Fruit fly (Drosophila melanogaster) whole organism, embryonic: ENCODE data around the gene BORCS5.

Source experiments
- B-H2 ChIP-seq: fragments of 200-800 bp; sonication (Bioruptor generic); optimal IDR thresholded peaks from 2 replicates; lab custom pipeline; 2018; ENCODE audit warnings: missing biosample characterization, mild to moderate bottlenecking, missing genetic modification characterization
- BEAF-32 ChIP-seq: fragments of 200-800 bp; sonication (Bioruptor generic); optimal IDR thresholded peaks from 3 replicates; lab custom pipeline; 2017; ENCODE audit warnings: missing biosample characterization, missing genetic modification characterization, mild to moderate bottlenecking, moderate library complexity, missing genetic modification reagents
- Bdp1 ChIP-seq: fragments of 200-800 bp; sonication (Bioruptor generic); optimal IDR thresholded peaks from 3 replicates; lab custom pipeline; 2016; ENCODE audit warnings: missing biosample characterization, missing genetic modification characterization
- CG10147 ChIP-seq: fragments of 200-800 bp; sonication (Bioruptor generic); optimal IDR thresholded peaks from 2 replicates; lab custom pipeline; 2019; ENCODE audit warnings: missing biosample characterization, mild to moderate bottlenecking, missing genetic modification characterization, moderate library complexity
- CG10979 ChIP-seq: fragments of 200-800 bp; sonication (Bioruptor generic); optimal IDR thresholded peaks from 2 replicates; lab custom pipeline; 2018; ENCODE audit warnings: missing biosample characterization, mild to moderate bottlenecking, missing genetic modification characterization, moderate library complexity
- CG11456 ChIP-seq: fragments of 200-800 bp; sonication (Bioruptor generic); IDR thresholded peaks from 3 replicates; pipeline ENCODE4 v1.3.6; 2022; ENCODE audit warnings: missing biosample characterization, missing genetic modification characterization
- CG11695 ChIP-seq: fragments of 200-800 bp; sonication (Bioruptor generic); IDR thresholded peaks from 3 replicates; pipeline ENCODE4 v1.3.6; 2022; ENCODE audit warnings: missing biosample characterization, missing genetic modification characterization
- CG12744 ChIP-seq: fragments of 200-800 bp; sonication (Bioruptor generic); optimal IDR thresholded peaks from 2 replicates; lab custom pipeline; 2016; ENCODE audit warnings: missing biosample characterization, missing genetic modification characterization
- CG1529 ChIP-seq: fragments of 200-800 bp; sonication (Bioruptor generic); optimal IDR thresholded peaks from 3 replicates; lab custom pipeline; 2018; ENCODE audit warnings: missing biosample characterization, missing genetic modification characterization
- CG15601 ChIP-seq: fragments of 200-800 bp; sonication (Bioruptor generic); optimal IDR thresholded peaks from 3 replicates; lab custom pipeline; 2019; ENCODE audit warnings: missing biosample characterization, mild to moderate bottlenecking, missing genetic modification characterization, moderate library complexity
- CG1647 ChIP-seq: fragments of 200-800 bp; sonication (Bioruptor generic); optimal IDR thresholded peaks from 3 replicates; lab custom pipeline; 2016; ENCODE audit warnings: missing biosample characterization, missing genetic modification characterization
- CG1832 ChIP-seq: fragments of 200-800 bp; sonication (Bioruptor generic); optimal IDR thresholded peaks from 2 replicates; lab custom pipeline; 2017; ENCODE audit warnings: missing biosample characterization, mild to moderate bottlenecking, missing genetic modification characterization, inconsistent platforms
- CG2116 ChIP-seq: fragments of 200-800 bp; sonication (Bioruptor generic); optimal IDR thresholded peaks from 3 replicates; lab custom pipeline; 2018; ENCODE audit warnings: missing biosample characterization, mild to moderate bottlenecking, missing genetic modification characterization
- CG3065 ChIP-seq: fragments of 200-800 bp; sonication (Bioruptor generic); optimal IDR thresholded peaks from 2 replicates; lab custom pipeline; 2016; ENCODE audit warnings: missing biosample characterization, missing genetic modification characterization
- CG4282 ChIP-seq: fragments of 200-800 bp; sonication (Bioruptor generic); optimal IDR thresholded peaks from 2 replicates; lab custom pipeline; 2016; ENCODE audit warnings: missing biosample characterization, missing genetic modification characterization
- CG4328 ChIP-seq: fragments of 200-800 bp; sonication (Bioruptor generic); optimal IDR thresholded peaks from 3 replicates; lab custom pipeline; 2017; ENCODE audit warnings: missing biosample characterization, missing genetic modification reagents, missing genetic modification characterization
- CG43689 ChIP-seq: fragments of 200-800 bp; sonication (Bioruptor generic); IDR thresholded peaks from 2 replicates; pipeline ENCODE4 v1.3.6; 2022; ENCODE audit warnings: missing biosample characterization, missing genetic modification characterization
- CG4854 ChIP-seq: fragments of 200-800 bp; sonication (Bioruptor generic); optimal IDR thresholded peaks from 2 replicates; lab custom pipeline; 2016; ENCODE audit warnings: missing biosample characterization, missing genetic modification characterization, inconsistent platforms
- CG5953 ChIP-seq: fragments of 200-800 bp; sonication (Bioruptor generic); IDR thresholded peaks from 2 replicates; pipeline ENCODE4 v1.3.6; 2022; ENCODE audit warnings: missing biosample characterization, missing genetic modification characterization
- Camta ChIP-seq: fragments of 200-800 bp; sonication (Bioruptor generic); optimal IDR thresholded peaks from 2 replicates; lab custom pipeline; 2016; ENCODE audit warnings: missing biosample characterization, missing genetic modification characterization
- CkIIα-i1 ChIP-seq: fragments of 200-800 bp; sonication (Bioruptor generic); IDR thresholded peaks from 2 replicates; pipeline ENCODE4 v1.3.6; 2022; ENCODE audit warnings: missing biosample characterization, missing genetic modification characterization
- Doc2 ChIP-seq: fragments of 200-800 bp; sonication (Bioruptor generic); IDR thresholded peaks from 2 replicates; pipeline ENCODE4 v1.3.6; 2022; ENCODE audit warnings: missing biosample characterization, missing genetic modification characterization
- Dp ChIP-seq: fragments of 200-800 bp; sonication (Bioruptor generic); optimal IDR thresholded peaks from 2 replicates; lab custom pipeline; 2018; ENCODE audit warnings: missing biosample characterization, mild to moderate bottlenecking, missing genetic modification characterization, moderate library complexity
- Hey ChIP-seq: fragments of 200-800 bp; sonication (Bioruptor generic); optimal IDR thresholded peaks from 3 replicates; lab custom pipeline; 2018; ENCODE audit warnings: missing biosample characterization, mild to moderate bottlenecking, missing genetic modification characterization
- HmgD ChIP-seq: fragments of 200-800 bp; sonication (Bioruptor generic); optimal IDR thresholded peaks from 3 replicates; lab custom pipeline; 2016; ENCODE audit warnings: missing biosample characterization, missing genetic modification characterization
- Hr78 ChIP-seq, 2 experiments: fragments of 200-800 bp in 1 of 2; fragments of >200 bp in 1 of 2; sonication (Bioruptor generic) in 1 of 2; optimal IDR thresholded peaks; 2 replicates each; lab custom pipeline; 2017 to 2019; ENCODE audit warnings: missing biosample characterization in 2 of 2, missing genetic modification characterization in 2 of 2, mild to moderate bottlenecking in 1 of 2, moderate library complexity in 1 of 2
- Hsf ChIP-seq: fragments of 200-800 bp; sonication (Bioruptor generic); optimal IDR thresholded peaks from 3 replicates; lab custom pipeline; 2016; ENCODE audit warnings: missing biosample characterization, missing genetic modification characterization
- Jarid2 ChIP-seq: fragments of 200-800 bp; sonication (Bioruptor generic); optimal IDR thresholded peaks from 3 replicates; lab custom pipeline; 2017; ENCODE audit warnings: mild to moderate bottlenecking, missing biosample characterization, missing genetic modification reagents, missing genetic modification characterization
- Mrtf ChIP-seq: fragments of 200-800 bp; sonication (Bioruptor generic); IDR thresholded peaks from 3 replicates; pipeline ENCODE4 v1.3.6; 2022; ENCODE audit warnings: missing biosample characterization, missing genetic modification characterization
- Six4 ChIP-seq: fragments of 200-800 bp; sonication (Bioruptor generic); optimal IDR thresholded peaks from 2 replicates; lab custom pipeline; 2016; ENCODE audit warnings: missing biosample characterization, missing genetic modification characterization
- Spps ChIP-seq: fragments of 200-800 bp; sonication (Bioruptor generic); optimal IDR thresholded peaks from 2 replicates; lab custom pipeline; 2018; ENCODE audit warnings: missing biosample characterization, mild to moderate bottlenecking, missing genetic modification characterization
- ac ChIP-seq: fragments of 200-800 bp; sonication (Bioruptor generic); optimal IDR thresholded peaks from 3 replicates; lab custom pipeline; 2017; ENCODE audit warnings: missing biosample characterization, mild to moderate bottlenecking, missing genetic modification characterization
- bcd ChIP-seq: fragments of 200-800 bp; sonication (Bioruptor generic); optimal IDR thresholded peaks from 2 replicates; lab custom pipeline; 2017; ENCODE audit warnings: missing biosample characterization, mild to moderate bottlenecking, missing genetic modification characterization
- chinmo ChIP-seq: fragments of 200-800 bp; sonication (Bioruptor generic); IDR thresholded peaks from 4 replicates; pipeline ENCODE4 v1.3.6; 2022; ENCODE audit warnings: missing biosample characterization, missing genetic modification characterization; ENCODE audit not compliant: partially characterized antibody
- chm ChIP-seq: fragments of 200-800 bp; sonication (Bioruptor generic); IDR thresholded peaks from 2 replicates; pipeline ENCODE4 v1.3.6; 2022; ENCODE audit warnings: missing biosample characterization, missing genetic modification characterization
- eyg ChIP-seq: fragments of 200-800 bp; sonication (Bioruptor generic); optimal IDR thresholded peaks from 3 replicates; lab custom pipeline; 2016; ENCODE audit warnings: missing biosample characterization, missing genetic modification characterization
- gsb ChIP-seq: fragments of 200-800 bp; sonication (Bioruptor generic); IDR thresholded peaks from 2 replicates; pipeline ENCODE4 v1.3.6; 2022; ENCODE audit warnings: missing biosample characterization, missing genetic modification characterization
- inv ChIP-seq: fragments of 200-800 bp; sonication (Bioruptor generic); IDR thresholded peaks from 2 replicates; pipeline ENCODE4 v1.3.6; 2022; ENCODE audit warnings: missing biosample characterization, missing genetic modification characterization; ENCODE audit not compliant: partially characterized antibody
- onecut ChIP-seq: fragments of 200-800 bp; sonication (Bioruptor generic); IDR thresholded peaks from 2 replicates; pipeline ENCODE4 v1.3.6; 2022; ENCODE audit warnings: missing biosample characterization, missing genetic modification characterization
- org-1 ChIP-seq: fragments of 200-800 bp; sonication (Bioruptor generic); optimal IDR thresholded peaks from 2 replicates; lab custom pipeline; 2017; ENCODE audit warnings: missing biosample characterization, missing genetic modification characterization
- pum ChIP-seq: fragments of 200-800 bp; sonication (Bioruptor generic); optimal IDR thresholded peaks from 2 replicates; lab custom pipeline; 2016; ENCODE audit warnings: missing biosample characterization, missing genetic modification characterization
- pzg ChIP-seq: fragments of 200-800 bp; sonication (Bioruptor generic); optimal IDR thresholded peaks from 3 replicates; lab custom pipeline; 2018; ENCODE audit warnings: missing biosample characterization, mild to moderate bottlenecking, missing genetic modification characterization, moderate library complexity
- sens-2 ChIP-seq: fragments of 200-800 bp; sonication (Bioruptor generic); IDR thresholded peaks from 2 replicates; pipeline ENCODE4 v1.3.6; 2022; ENCODE audit warnings: missing biosample characterization, missing genetic modification characterization
- sr ChIP-seq: fragments of 200-800 bp; sonication (Bioruptor generic); IDR thresholded peaks from 3 replicates; pipeline ENCODE4 v1.3.6; 2022; ENCODE audit warnings: missing biosample characterization, missing genetic modification characterization
- ssp ChIP-seq: fragments of 200-800 bp; sonication (Bioruptor generic); IDR thresholded peaks from 2 replicates; pipeline ENCODE4 v1.3.6; 2022; ENCODE audit warnings: missing biosample characterization, missing genetic modification characterization
- tna ChIP-seq: fragments of 200-800 bp; sonication (Bioruptor generic); IDR thresholded peaks from 2 replicates; pipeline ENCODE4 v1.3.6; 2022; ENCODE audit warnings: missing biosample characterization, missing genetic modification characterization; ENCODE audit not compliant: partially characterized antibody
- trh ChIP-seq: fragments of 200-800 bp; sonication (Bioruptor generic); optimal IDR thresholded peaks from 2 replicates; lab custom pipeline; 2016; ENCODE audit warnings: missing biosample characterization, missing genetic modification characterization
- tup ChIP-seq: fragments of 200-800 bp; sonication (Bioruptor generic); optimal IDR thresholded peaks from 2 replicates; lab custom pipeline; 2016; ENCODE audit warnings: missing biosample characterization, mild to moderate bottlenecking, missing genetic modification characterization, moderate library complexity
- wdn ChIP-seq: fragments of 200-800 bp; sonication (Bioruptor generic); IDR thresholded peaks from 2 replicates; pipeline ENCODE4 v1.3.6; 2022; ENCODE audit warnings: missing biosample characterization, missing genetic modification characterization

Gene BORCS5

DNA sequence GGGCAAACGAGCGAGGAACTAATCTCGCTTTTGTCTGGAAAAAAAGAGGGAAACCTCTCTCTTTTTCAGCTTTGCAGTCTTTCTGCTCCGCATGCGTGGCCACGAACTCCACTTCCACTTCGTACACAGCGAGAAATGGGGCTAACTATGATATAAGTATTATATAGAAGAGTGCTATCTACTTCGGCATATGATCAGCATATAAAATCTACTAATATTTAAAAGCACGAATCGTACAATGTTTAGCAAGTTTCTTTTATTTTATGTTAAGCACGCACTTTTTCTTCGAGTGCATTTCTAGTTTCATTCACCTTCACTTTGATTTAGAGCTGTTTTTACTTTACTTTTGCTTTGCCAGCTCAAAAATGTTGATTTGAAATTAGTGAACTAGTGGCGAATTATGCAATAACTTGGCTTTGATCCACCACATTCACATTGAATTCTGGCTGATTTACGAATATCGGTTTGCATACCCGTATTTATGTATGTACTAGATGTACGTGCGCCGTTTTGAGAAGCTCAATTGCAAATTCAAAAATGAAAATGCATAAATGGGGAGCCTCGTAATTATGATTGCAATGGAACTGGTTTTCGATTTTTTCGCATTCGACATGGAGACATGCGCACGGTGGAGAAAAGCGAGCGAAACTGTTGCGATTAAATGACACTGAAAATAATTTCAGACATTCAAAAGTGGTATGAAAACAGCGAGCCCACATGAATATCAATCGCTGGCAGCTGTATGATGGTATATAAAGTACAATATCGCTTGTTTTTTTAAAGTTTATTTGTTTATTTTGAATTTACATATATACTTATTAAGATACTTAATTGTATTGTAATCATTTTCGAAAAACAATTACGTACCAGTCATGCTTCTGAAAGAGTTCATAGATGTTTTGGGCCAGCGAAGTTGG is 14.8 kb downstream of the BORCS5 start (continued):
- TF ChIP-seq tup (GFP tag; lab: Kevin White, UChicago) = no peak
- TF ChIP-seq ssp (GFP tag; lab: Robert Waterston, UW) = peak; percentile 62
- TF ChIP-seq Hey (tag; lab: Kevin White, UChicago) = no peak
- peak; percentile 81 for TF ChIP-seq Camta
- TF ChIP-seq B-H2 = no peak
- TF ChIP-seq pzg = no peak
- TF ChIP-seq tna = no peak
- peak; percentile 56 for TF ChIP-seq chm (GFP tag; lab: Robert Waterston, UW)
- peak; percentile 87 for TF ChIP-seq CG15601 (tag; lab: Kevin White, UChicago)
- TF ChIP-seq Jarid2 (GFP tag; lab: Kevin White, UChicago) = peak; percentile 24
- TF ChIP-seq chinmo (GFP tag; lab: Robert Waterston, UW) = no peak
- peak; percentile 57 for TF ChIP-seq sens-2 (GFP tag; lab: Robert Waterston, UW)
- TF ChIP-seq CG4854 (GFP tag; lab: Kevin White, UChicago) = peak; percentile 11
- TF ChIP-seq gsb (GFP tag; lab: Robert Waterston, UW) = peak; percentile 37; the same call in 1 of the 2 replicates
- no peak for TF ChIP-seq CG4282
- peak; percentile 82 for TF ChIP-seq pum
- peak; percentile 32 for TF ChIP-seq Bdp1 (GFP tag; lab: Kevin White, UChicago)
- TF ChIP-seq sr (GFP tag; lab: Robert Waterston, UW) = peak; percentile 68; the same call in 2 of the 3 replicates
- 0 out of 2 replicates have a peak, but pooled peaks have one; percentile 17 for TF ChIP-seq CG43689 (GFP tag; lab: Robert Waterston, UW)
- peak in 1 of 2 experiments; percentile 72 for TF ChIP-seq Hr78 (GFP tag; optimal IDR thresholded peaks at IDR 0.05; lab: Kevin White, UChicago)
- peak; percentile 46 for TF ChIP-seq Spps
- no peak for TF ChIP-seq CG1832 (GFP tag; lab: Kevin White, UChicago)
- no peak for TF ChIP-seq CG5953
- TF ChIP-seq CG12744 (GFP tag; lab: Kevin White, UChicago) = no peak
- no peak for TF ChIP-seq CG3065 (GFP tag; lab: Kevin White, UChicago)
- TF ChIP-seq CG2116 (GFP tag; lab: Kevin White, UChicago) = peak; percentile 16
- TF ChIP-seq ac (GFP tag; lab: Kevin White, UChicago) = peak; percentile 12
- peak; percentile 77 for TF ChIP-seq CG10979 (tag; lab: Kevin White, UChicago)
- TF ChIP-seq CG11456 (GFP tag; lab: Robert Waterston, UW) = peak; percentile 83
- TF ChIP-seq Hsf (GFP tag; lab: Kevin White, UChicago) = peak; percentile 68
- peak; percentile 56; the same call in 1 of the 2 replicates for TF ChIP-seq Doc2 (GFP tag; lab: Robert Waterston, UW)
- no peak for TF ChIP-seq Dp (GFP tag; lab: Kevin White, UChicago)
- peak; percentile 19 for TF ChIP-seq CG10147 (GFP tag; lab: Kevin White, UChicago)
- TF ChIP-seq CkIIα-i1 (GFP tag; lab: Robert Waterston, UW) = no peak
- peak; percentile 56 for TF ChIP-seq trh
- peak; percentile 65 for TF ChIP-seq CG1529 (GFP tag; lab: Kevin White, UChicago)
- peak; percentile 85 for TF ChIP-seq onecut (GFP tag; lab: Robert Waterston, UW)
- peak; percentile 81 for TF ChIP-seq CG11695 (GFP tag; lab: Robert Waterston, UW)
- peak; percentile 66 for TF ChIP-seq org-1 (GFP tag; lab: Kevin White, UChicago)
- TF ChIP-seq wdn (GFP tag; lab: Robert Waterston, UW) = no peak
- TF ChIP-seq eyg (GFP tag; lab: Kevin White, UChicago) = peak; percentile 55
- TF ChIP-seq HmgD (GFP tag; lab: Kevin White, UChicago) = no peak
- no peak for TF ChIP-seq BEAF-32
- TF ChIP-seq Six4 (GFP tag; lab: Kevin White, UChicago) = peak; percentile 59
- peak; percentile 46 for TF ChIP-seq CG1647 (GFP tag; lab: Kevin White, UChicago)
- TF ChIP-seq CG4328 = no peak
- no peak for TF ChIP-seq inv (GFP tag; lab: Robert Waterston, UW)
- TF ChIP-seq Mrtf (GFP tag; lab: Robert Waterston, UW) = peak; percentile 79
- TF ChIP-seq bcd (GFP tag; lab: Kevin White, UChicago) = peak; percentile 64
